Worm (Caenorhabditis elegans): ENCODE results near the gene slc-25A10.

ce11 chrX:6745515-6745914 is 20.0 kb upstream of the slc-25A10 start:
- TF ChIP-seq pes-1 (GFP tag; IDR thresholded peaks at IDR 0.05): no peak
- TF ChIP-seq hnd-1 (tag; optimal IDR thresholded peaks at IDR 0.05): no peak
- no peak for TF ChIP-seq hmg-4 (GFP tag; optimal IDR thresholded peaks at IDR 0.05)
- no peak for TF ChIP-seq ceh-13 (GFP tag; optimal IDR thresholded peaks at IDR 0.05)
- TF ChIP-seq tbx-37 (GFP tag; conservative IDR thresholded peaks at IDR 0.05): no peak
- TF ChIP-seq ama-1 (optimal IDR thresholded peaks at IDR 0.05): no peak

All from whole organism, early embryonic.